Worm (Caenorhabditis elegans): ENCODE data around the gene C17E7.13.

C17E7.13 gene

DNA sequence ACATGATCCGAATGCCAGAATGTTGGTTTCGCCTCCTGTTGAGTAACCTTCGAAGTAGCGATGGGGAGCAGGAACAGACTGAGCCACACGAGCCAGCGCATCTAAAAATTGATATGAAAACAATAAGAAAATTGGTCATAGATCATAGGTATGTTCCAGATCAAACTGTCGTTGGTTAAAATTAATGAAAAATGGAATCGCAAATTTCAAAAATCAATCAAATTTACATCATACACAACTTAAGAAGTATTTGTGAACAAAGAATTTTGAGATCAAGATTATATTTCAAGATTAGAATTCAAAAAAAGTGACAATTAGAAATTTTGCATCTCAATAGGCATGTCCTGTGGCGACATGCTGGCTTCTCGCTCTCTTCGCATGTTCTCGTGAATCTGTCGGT, 1.7 kb upstream of the C17E7.13 start, which contains the start of gene C17E7.9:
C17E7.9 (minus strand) TSS at position 101 of the 400 bp plus-strand sequence.
- TF ChIP-seq ref-1 (GFP tag; conservative IDR thresholded peaks at IDR 0.05) = no peak
- TF ChIP-seq ztf-23 (GFP tag; IDR thresholded peaks at IDR 0.05) = no peak
- no peak for TF ChIP-seq flt-1 (GFP tag; IDR thresholded peaks at IDR 0.05)
- TF ChIP-seq klf-2 (GFP tag; conservative IDR thresholded peaks at IDR 0.05) = no peak
- no peak for TF ChIP-seq T22C8.4 (GFP tag; IDR thresholded peaks at IDR 0.05)
- TF ChIP-seq ztf-29 (GFP tag; IDR thresholded peaks at IDR 0.05) = no peak
- no peak for TF ChIP-seq med-1 (GFP tag; optimal IDR thresholded peaks at IDR 0.05; ENCODE audit: insufficient read depth)

DNA sequence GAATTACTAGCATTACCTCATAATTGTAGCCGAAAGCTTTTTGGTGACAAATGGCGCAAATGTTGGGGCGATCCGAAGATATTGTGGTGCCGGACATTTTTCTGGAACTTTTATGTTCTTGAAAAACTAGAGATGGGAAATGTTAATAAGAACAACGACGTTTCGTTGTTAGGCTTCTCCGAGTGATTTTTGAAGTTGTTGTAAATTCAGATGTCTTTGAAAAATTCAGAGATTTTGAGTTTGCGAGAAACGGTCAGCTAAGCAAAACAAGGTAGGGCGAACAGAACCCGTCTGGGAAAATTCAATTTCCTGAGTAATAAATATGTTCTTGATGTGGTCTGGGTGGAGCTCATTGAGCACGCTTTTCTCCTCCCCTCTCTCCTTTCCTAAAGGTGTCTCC, 3.0 kb downstream of the C17E7.13 start, which contains the start of gene nhr-124:
nhr-124 (minus strand) TSS at position 101 of the 400 bp plus-strand sequence.
- TF ChIP-seq ztf-29 (GFP tag; IDR thresholded peaks at IDR 0.05) (no peak), flt-1 (GFP tag; IDR thresholded peaks at IDR 0.05) (no peak), med-1 (GFP tag; optimal IDR thresholded peaks at IDR 0.05; ENCODE audit: insufficient read depth) (no peak), klf-2 (GFP tag; conservative IDR thresholded peaks at IDR 0.05) (no peak), ztf-23 (GFP tag; IDR thresholded peaks at IDR 0.05) (no peak), T22C8.4 (GFP tag; IDR thresholded peaks at IDR 0.05) (no peak), ref-1 (GFP tag; conservative IDR thresholded peaks at IDR 0.05) (no peak), cog-1 (tag; optimal IDR thresholded peaks at IDR 0.05) (no peak), tab-1 (GFP tag; IDR thresholded peaks at IDR 0.05) (no peak)

DNA sequence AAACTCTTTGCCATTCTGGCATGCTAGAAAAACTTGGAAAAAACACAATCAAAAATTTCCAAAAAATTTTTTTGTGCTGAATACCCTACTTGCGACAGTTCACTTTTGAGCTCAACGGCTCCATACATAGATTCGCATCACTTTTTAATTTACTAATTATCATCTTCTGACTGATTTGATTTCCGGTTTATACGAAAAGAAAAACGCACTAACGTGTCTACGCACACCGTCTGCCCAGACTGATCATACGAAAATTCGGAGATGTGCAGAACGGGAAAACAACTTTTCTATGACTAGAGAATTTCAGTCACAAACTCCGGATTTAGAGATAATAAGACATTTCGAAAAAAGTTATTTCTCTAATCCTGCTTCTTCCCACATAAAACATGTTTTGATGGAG, 4.5 kb downstream of the C17E7.13 start:
- TF ChIP-seq klf-2 (GFP tag; conservative IDR thresholded peaks at IDR 0.05) (no peak), tab-1 (GFP tag; IDR thresholded peaks at IDR 0.05) (no peak), ztf-23 (GFP tag; IDR thresholded peaks at IDR 0.05) (no peak), med-1 (GFP tag; optimal IDR thresholded peaks at IDR 0.05; ENCODE audit: insufficient read depth) (no peak), ztf-29 (GFP tag; IDR thresholded peaks at IDR 0.05) (no peak), cog-1 (tag; optimal IDR thresholded peaks at IDR 0.05) (no peak), T22C8.4 (GFP tag; IDR thresholded peaks at IDR 0.05) (no peak), flt-1 (GFP tag; IDR thresholded peaks at IDR 0.05) (no peak), ref-1 (GFP tag; conservative IDR thresholded peaks at IDR 0.05) (no peak)

DNA sequence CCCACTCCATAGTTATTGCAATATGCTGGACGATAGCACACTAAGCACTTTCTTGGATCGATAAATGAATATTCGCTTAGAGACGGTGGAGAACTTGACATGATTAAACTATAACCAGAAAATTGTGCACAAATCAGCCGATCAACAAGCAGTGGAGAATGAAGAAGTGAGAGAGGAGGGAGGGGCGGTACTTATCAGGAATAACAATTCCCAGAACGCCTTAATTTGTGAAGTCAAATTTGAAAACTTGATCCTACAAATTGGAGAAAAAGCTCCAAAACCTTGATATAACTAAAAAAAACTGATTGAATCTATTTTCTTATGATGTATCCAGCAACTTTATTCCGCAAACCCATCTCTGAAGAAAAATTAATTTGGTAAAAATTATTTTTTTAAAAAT, 10.9 kb downstream of the C17E7.13 start, which contains the start of gene nhr-159:
nhr-159 (minus strand) TSS at position 101 of the 400 bp plus-strand sequence.
- no peak for TF ChIP-seq T22C8.4 (GFP tag; IDR thresholded peaks at IDR 0.05)
- no peak for TF ChIP-seq cog-1 (tag; optimal IDR thresholded peaks at IDR 0.05)
- TF ChIP-seq klf-2 (GFP tag; conservative IDR thresholded peaks at IDR 0.05) = no peak
- TF ChIP-seq med-1 (GFP tag; optimal IDR thresholded peaks at IDR 0.05; ENCODE audit: insufficient read depth) = no peak
- TF ChIP-seq tab-1 (GFP tag; IDR thresholded peaks at IDR 0.05) = no peak
- TF ChIP-seq ztf-29 (GFP tag; IDR thresholded peaks at IDR 0.05) = no peak
- TF ChIP-seq flt-1 (GFP tag; IDR thresholded peaks at IDR 0.05) = no peak
- TF ChIP-seq ztf-23 (GFP tag; IDR thresholded peaks at IDR 0.05) = no peak
- no peak for TF ChIP-seq ref-1 (GFP tag; conservative IDR thresholded peaks at IDR 0.05)

DNA sequence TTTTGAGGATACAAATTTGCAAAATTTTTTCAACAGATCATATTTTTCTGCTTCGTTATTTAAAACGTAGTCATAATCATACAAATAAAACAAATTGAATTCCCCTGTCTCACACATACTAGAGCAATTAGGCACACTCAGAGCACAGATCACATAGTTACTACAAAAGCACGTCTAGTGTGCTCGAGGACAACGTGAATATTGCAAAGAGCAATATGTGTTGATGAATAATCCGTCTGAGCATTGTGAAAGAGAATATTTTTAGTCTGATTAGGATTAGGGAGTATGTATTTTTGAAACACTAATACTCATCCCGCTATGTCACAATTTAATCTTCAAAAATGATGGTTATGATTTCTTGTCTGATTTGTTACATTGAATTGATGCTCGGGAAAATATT, 11.8 kb downstream of the C17E7.13 start:
- TF ChIP-seq flt-1 (GFP tag; IDR thresholded peaks at IDR 0.05) (no peak), tab-1 (GFP tag; IDR thresholded peaks at IDR 0.05) (no peak), ztf-23 (GFP tag; IDR thresholded peaks at IDR 0.05) (no peak), klf-2 (GFP tag; conservative IDR thresholded peaks at IDR 0.05) (no peak), ref-1 (GFP tag; conservative IDR thresholded peaks at IDR 0.05) (no peak), med-1 (GFP tag; optimal IDR thresholded peaks at IDR 0.05; ENCODE audit: insufficient read depth) (no peak), cog-1 (tag; optimal IDR thresholded peaks at IDR 0.05) (no peak)

DNA sequence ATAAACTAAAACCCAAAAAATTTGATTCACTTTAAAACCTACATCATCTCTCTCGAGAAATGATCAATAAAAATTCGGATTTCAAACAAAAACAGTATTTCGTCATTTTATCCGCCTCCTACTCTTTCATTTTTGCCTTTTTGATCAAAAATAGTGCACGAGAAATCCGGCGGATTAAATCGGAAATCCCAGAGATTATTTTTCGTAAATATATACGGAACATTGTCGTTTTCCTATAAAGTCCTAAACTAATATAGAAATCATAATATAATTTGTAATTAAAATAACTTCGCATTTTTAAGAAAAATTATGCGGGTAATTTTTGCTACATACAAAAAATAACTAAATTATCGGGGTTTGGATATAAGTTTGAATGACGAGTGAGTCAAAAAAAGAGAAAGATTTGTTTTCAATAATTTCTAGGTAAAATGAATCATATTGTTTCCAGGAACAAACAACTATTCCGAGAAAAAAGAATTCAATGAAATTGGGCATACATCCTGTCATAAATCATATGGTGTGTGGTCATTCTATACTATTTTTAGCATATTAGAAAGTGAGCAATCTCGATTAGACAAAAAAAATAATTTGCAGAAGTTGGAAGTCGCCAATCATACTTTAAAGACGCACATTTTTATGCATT, 14.9 kb downstream of the C17E7.13 start, which contains the start of gene nhr-158:
nhr-158 (minus strand) TSS at position 51 of the 643 bp plus-strand sequence.
- TF ChIP-seq tab-1 (GFP tag; IDR thresholded peaks at IDR 0.05) = no peak
- no peak for TF ChIP-seq cog-1 (tag; optimal IDR thresholded peaks at IDR 0.05)

DNA sequence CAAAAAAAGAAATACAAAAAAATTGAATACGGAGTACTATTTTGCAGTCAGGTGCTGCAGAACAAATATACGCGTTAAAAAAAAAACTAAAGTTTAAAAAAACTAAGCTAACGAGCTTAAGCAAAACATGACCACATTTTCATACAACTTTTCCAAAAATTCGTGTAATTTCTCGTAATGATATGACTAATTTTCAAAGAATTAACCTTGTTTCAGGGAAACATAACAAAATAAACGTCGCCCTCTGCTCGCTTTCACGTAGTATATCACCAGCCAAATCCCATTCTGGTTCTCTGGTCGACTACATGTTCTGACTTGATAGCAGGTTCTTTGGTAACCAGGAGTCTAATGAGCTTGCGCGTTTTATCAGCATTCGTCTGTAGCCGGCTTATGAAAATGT, 18.7 kb downstream of the C17E7.13 start:
- TF ChIP-seq cog-1 (tag; optimal IDR thresholded peaks at IDR 0.05) (no peak), ztf-23 (GFP tag; IDR thresholded peaks at IDR 0.05) (no peak)

DNA sequence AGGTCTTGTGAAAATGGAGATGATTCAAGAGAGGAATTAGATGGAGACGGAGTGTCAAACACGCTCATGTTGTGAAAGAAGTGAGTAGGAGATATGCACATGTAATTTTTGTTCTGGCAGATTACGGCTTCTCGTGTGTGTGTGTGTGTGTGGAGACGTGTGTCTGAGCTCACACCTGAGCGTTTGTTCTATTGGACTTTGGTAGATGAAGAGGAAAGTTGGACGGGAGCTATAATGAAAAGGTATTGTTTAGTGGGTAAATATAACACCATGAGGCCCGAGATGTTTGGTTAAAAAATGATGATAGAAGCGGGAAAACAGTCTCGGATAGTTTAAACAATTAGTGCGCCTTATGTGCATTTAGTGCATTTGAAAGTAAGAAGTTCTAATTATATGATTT, 20.2 kb downstream of the C17E7.13 start, which contains the start of gene nhr-157:
nhr-157 (minus strand) TSS at position 101 of the 400 bp plus-strand sequence.
- no peak for TF ChIP-seq ref-1 (GFP tag; conservative IDR thresholded peaks at IDR 0.05)
- TF ChIP-seq flt-1 (GFP tag; IDR thresholded peaks at IDR 0.05) = no peak
- TF ChIP-seq ztf-29 (GFP tag; IDR thresholded peaks at IDR 0.05) = no peak

DNA sequence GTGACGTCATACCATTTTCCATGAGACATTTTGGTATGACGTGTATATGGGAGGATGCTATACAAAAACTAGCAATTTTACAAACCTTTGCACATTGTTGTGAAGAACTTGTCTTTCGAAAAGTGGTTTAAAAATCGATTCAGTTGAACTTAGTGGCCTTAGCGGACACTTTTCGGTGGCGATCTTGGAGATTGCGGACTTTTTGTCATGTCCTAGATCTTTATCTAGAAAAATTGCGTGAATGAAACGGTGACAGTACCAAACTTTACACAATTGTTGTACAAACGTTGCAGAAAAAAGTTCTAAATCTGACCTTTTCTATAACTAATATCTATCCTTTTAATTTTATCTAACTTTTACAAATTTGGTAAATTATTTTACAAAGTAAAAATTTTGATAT, 23.8 kb downstream of the C17E7.13 start:
- TF ChIP-seq T22C8.4 (GFP tag; IDR thresholded peaks at IDR 0.05) (no peak), ztf-29 (GFP tag; IDR thresholded peaks at IDR 0.05) (no peak), ref-1 (GFP tag; conservative IDR thresholded peaks at IDR 0.05) (no peak), flt-1 (GFP tag; IDR thresholded peaks at IDR 0.05) (no peak)

DNA sequence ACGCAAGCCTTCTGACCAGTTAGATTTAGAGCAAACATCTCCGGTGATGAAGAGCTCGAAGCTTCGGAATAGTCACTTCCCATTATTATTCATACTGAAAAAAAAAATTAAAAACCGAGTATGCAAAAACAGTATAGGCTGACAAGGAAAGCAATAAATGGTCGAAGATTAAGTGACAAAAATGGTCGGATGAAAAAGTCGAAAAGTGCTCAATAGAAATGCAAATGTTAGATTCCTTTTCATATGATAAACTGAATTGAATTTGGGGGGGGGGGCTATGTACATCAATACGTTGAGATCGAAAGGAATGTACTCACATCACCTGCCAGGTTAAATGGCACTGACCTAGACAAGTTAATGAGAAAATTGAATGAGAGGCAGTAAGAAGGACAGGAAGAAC, 26.2 kb downstream of the C17E7.13 start, which contains the start of gene nhr-187:
nhr-187 (minus strand) TSS at position 101 of the 400 bp plus-strand sequence.
- no peak for TF ChIP-seq ztf-23 (GFP tag; IDR thresholded peaks at IDR 0.05)
- no peak for TF ChIP-seq tab-1 (GFP tag; IDR thresholded peaks at IDR 0.05)
- TF ChIP-seq ref-1 (GFP tag; conservative IDR thresholded peaks at IDR 0.05) = no peak
- TF ChIP-seq med-1 (GFP tag; optimal IDR thresholded peaks at IDR 0.05; ENCODE audit: insufficient read depth) = no peak
- TF ChIP-seq T22C8.4 (GFP tag; IDR thresholded peaks at IDR 0.05) = no peak
- TF ChIP-seq cog-1 (tag; optimal IDR thresholded peaks at IDR 0.05) = no peak
- no peak for TF ChIP-seq ztf-29 (GFP tag; IDR thresholded peaks at IDR 0.05)
- no peak for TF ChIP-seq klf-2 (GFP tag; conservative IDR thresholded peaks at IDR 0.05)
- TF ChIP-seq flt-1 (GFP tag; IDR thresholded peaks at IDR 0.05) = no peak
